Worm (Caenorhabditis elegans) whole organism, mixed stage, embryonic: Measurements from ENCODE around the gene clk-2.
A peak's percentile ranks its signal among the peaks of the same experiment; 100 is the strongest.

ENCODE experiments used
- M03D4.4 ChIP-seq: sonication (generic microtip); optimal IDR thresholded peaks from 2 replicates; lab custom pipeline; 2017; ENCODE audit warnings: mild to moderate bottlenecking, missing genetic modification characterization, missing compliant biosample characterization
- bed-3 ChIP-seq: fragments of 200-800 bp; sonication (Bioruptor generic); optimal IDR thresholded peaks from 3 replicates; lab custom pipeline; 2018; ENCODE audit warnings: mild to moderate bottlenecking, missing genetic modification characterization, moderate library complexity, missing compliant biosample characterization
- blmp-1 ChIP-seq: fragments of 150-350 bp; optimal IDR thresholded peaks from 2 replicates; lab custom pipeline; 2014; ENCODE audit warnings: missing biosample characterization, missing genetic modification characterization
- ceh-39 ChIP-seq: fragments of 150-350 bp; optimal IDR thresholded peaks from 2 replicates; lab custom pipeline; 2014; ENCODE audit warnings: missing biosample characterization, missing genetic modification characterization
- ceh-43 ChIP-seq: fragments of 200-800 bp; sonication (Bioruptor generic); optimal IDR thresholded peaks from 2 replicates; lab custom pipeline; 2018; ENCODE audit warnings: mild to moderate bottlenecking, missing genetic modification characterization, moderate library complexity, missing compliant biosample characterization
- ceh-83 ChIP-seq: fragments of 200-800 bp; sonication (Bioruptor generic); optimal IDR thresholded peaks from 2 replicates; lab custom pipeline; 2018; ENCODE audit warnings: mild to moderate bottlenecking, missing genetic modification characterization, missing compliant biosample characterization
- ces-1 ChIP-seq: fragments of 150-350 bp; optimal IDR thresholded peaks from 2 replicates; lab custom pipeline; 2014; ENCODE audit warnings: missing biosample characterization, missing genetic modification reagents, missing genetic modification characterization
- cnd-1 ChIP-seq: fragments of 200-800 bp; sonication (Bioruptor generic); optimal IDR thresholded peaks from 2 replicates; lab custom pipeline; 2018; ENCODE audit warnings: mild to moderate bottlenecking, missing genetic modification characterization, missing compliant biosample characterization
- drap-1 ChIP-seq: fragments of 200-800 bp; sonication (Bioruptor generic); optimal IDR thresholded peaks from 3 replicates; lab custom pipeline; 2018; ENCODE audit warnings: mild to moderate bottlenecking, missing genetic modification characterization, missing compliant biosample characterization
- elt-1 ChIP-seq: sonication (generic microtip); optimal IDR thresholded peaks from 2 replicates; lab custom pipeline; 2017; ENCODE audit warnings: missing genetic modification characterization, mild to moderate bottlenecking, missing compliant biosample characterization, antibody characterized with exemption, moderate library complexity, borderline replicate concordance; ENCODE audit not compliant: insufficient read depth
- elt-3 ChIP-seq: fragments of 150-350 bp; optimal IDR thresholded peaks from 2 replicates; lab custom pipeline; 2014; ENCODE audit warnings: missing biosample characterization, missing genetic modification characterization
- flh-1 ChIP-seq: fragments of 200-800 bp; sonication (Bioruptor generic); optimal IDR thresholded peaks from 2 replicates; lab custom pipeline; 2018; ENCODE audit warnings: mild to moderate bottlenecking, missing genetic modification characterization, moderate library complexity, missing compliant biosample characterization
- ham-2 ChIP-seq: fragments of 200-800 bp; sonication (Bioruptor generic); optimal IDR thresholded peaks from 2 replicates; lab custom pipeline; 2018; ENCODE audit warnings: mild to moderate bottlenecking, missing genetic modification characterization, missing compliant biosample characterization
- hlh-1 ChIP-seq: fragments of 150-350 bp; optimal IDR thresholded peaks from 2 replicates; lab custom pipeline; 2014; ENCODE audit warnings: missing biosample characterization, missing genetic modification reagents, missing genetic modification characterization
- lin-13 ChIP-seq: fragments of 150-350 bp; optimal IDR thresholded peaks from 2 replicates; lab custom pipeline; 2014; ENCODE audit warnings: missing biosample characterization, missing genetic modification characterization
- lsy-2 ChIP-seq: fragments of 150-350 bp; optimal IDR thresholded peaks from 2 replicates; lab custom pipeline; 2014; ENCODE audit warnings: missing biosample characterization, missing genetic modification characterization
- mab-5 ChIP-seq: fragments of 150-350 bp; optimal IDR thresholded peaks from 2 replicates; lab custom pipeline; 2014; ENCODE audit warnings: missing biosample characterization, missing genetic modification characterization
- mep-1 ChIP-seq: fragments of 150-350 bp; optimal IDR thresholded peaks from 2 replicates; lab custom pipeline; 2017; ENCODE audit warnings: missing biosample characterization, missing genetic modification reagents, missing genetic modification characterization, inconsistent platforms
- mls-2 ChIP-seq: sonication (generic microtip); optimal IDR thresholded peaks from 2 replicates; lab custom pipeline; 2016; ENCODE audit warnings: mild to moderate bottlenecking, missing genetic modification characterization, moderate library complexity, missing compliant biosample characterization
- nhr-12 ChIP-seq: fragments of 150-350 bp; optimal IDR thresholded peaks from 2 replicates; lab custom pipeline; 2014; ENCODE audit warnings: missing biosample characterization, missing genetic modification characterization
- nhr-2 ChIP-seq: fragments of 150-350 bp; optimal IDR thresholded peaks from 2 replicates; lab custom pipeline; 2014; ENCODE audit warnings: missing biosample characterization, missing genetic modification characterization
- nhr-237 ChIP-seq: fragments of 150-350 bp; optimal IDR thresholded peaks from 2 replicates; lab custom pipeline; 2014; ENCODE audit warnings: missing biosample characterization, missing genetic modification characterization
- nhr-28 ChIP-seq: fragments of 150-350 bp; optimal IDR thresholded peaks from 2 replicates; lab custom pipeline; 2014; ENCODE audit warnings: missing biosample characterization, missing genetic modification characterization
- nhr-76 ChIP-seq: sonication (generic microtip); optimal IDR thresholded peaks from 2 replicates; lab custom pipeline; 2017; ENCODE audit warnings: missing biosample characterization, missing genetic modification characterization
- pha-4 ChIP-seq: fragments of 150-350 bp; optimal IDR thresholded peaks from 2 replicates; lab custom pipeline; 2018; ENCODE audit warnings: missing biosample characterization, missing genetic modification reagents, missing genetic modification characterization
- sem-2 ChIP-seq: fragments of 200-800 bp; sonication (Bioruptor generic); optimal IDR thresholded peaks from 2 replicates; lab custom pipeline; 2018; ENCODE audit warnings: mild to moderate bottlenecking, missing genetic modification characterization, missing compliant biosample characterization
- tbx-8 ChIP-seq: fragments of 200-800 bp; sonication (Bioruptor generic); optimal IDR thresholded peaks from 2 replicates; lab custom pipeline; 2018; ENCODE audit warnings: mild to moderate bottlenecking, missing genetic modification characterization, moderate library complexity, missing compliant biosample characterization
- unc-120 ChIP-seq: sonication (generic microtip); optimal IDR thresholded peaks from 2 replicates; lab custom pipeline; 2017; ENCODE audit warnings: missing genetic modification characterization, missing compliant biosample characterization; ENCODE audit not compliant: poor library complexity, severe bottlenecking
- unc-62 ChIP-seq: fragments of 150-350 bp; optimal IDR thresholded peaks from 2 replicates; lab custom pipeline; 2014; ENCODE audit warnings: missing biosample characterization, missing genetic modification reagents, missing genetic modification characterization
- zip-8 ChIP-seq: fragments of 150-350 bp; optimal IDR thresholded peaks from 2 replicates; lab custom pipeline; 2014; ENCODE audit warnings: missing biosample characterization, missing genetic modification characterization
- ztf-11 ChIP-seq: fragments of 150-350 bp; optimal IDR thresholded peaks from 2 replicates; lab custom pipeline; 2014; ENCODE audit warnings: missing biosample characterization, missing genetic modification characterization

clk-2 gene

ce11 chrIII:7497782-7498266 is 20.5 kb downstream of the clk-2 start, which contains the start of gene cgh-1:
Gene cgh-1 (minus strand): TSS chrIII:7497832.
- no peak for TF ChIP-seq elt-3 (tag; lab: Kevin White, UChicago)
- TF ChIP-seq ceh-83, result no peak
- TF ChIP-seq pha-4, result no peak
- no peak for TF ChIP-seq blmp-1 (tag; lab: Kevin White, UChicago)
- TF ChIP-seq tbx-8 (GFP tag; lab: Kevin White, UChicago), result no peak
- TF ChIP-seq unc-120 (tag; lab: Kevin White, UChicago), result no peak
- TF ChIP-seq ztf-11, result no peak
- TF ChIP-seq elt-1 (tag; lab: Kevin White, UChicago), result no peak
- TF ChIP-seq nhr-12 (tag; lab: Kevin White, UChicago), result no peak
- no peak for TF ChIP-seq hlh-1
- no peak for TF ChIP-seq lin-13 (tag; lab: Kevin White, UChicago)
- TF ChIP-seq mab-5 (tag; lab: Kevin White, UChicago), result no peak
- TF ChIP-seq flh-1 (GFP tag; lab: Kevin White, UChicago), result no peak
- TF ChIP-seq nhr-237 (tag; lab: Kevin White, UChicago), result no peak
- TF ChIP-seq, all 35 proteins: peak for 0

ce11 chrIII:7495616-7496146 is 22.6 kb downstream of the clk-2 start:
- TF ChIP-seq ham-2 (GFP tag; lab: Kevin White, UChicago) (no peak), ztf-11 (no peak), nhr-76 (tag; lab: Kevin White, UChicago) (no peak), nhr-12 (tag; lab: Kevin White, UChicago) (no peak), mab-5 (tag; lab: Kevin White, UChicago) (no peak), ces-1 (GFP tag; lab: Kevin White, UChicago) (no peak), lsy-2 (tag; lab: Kevin White, UChicago) (no peak), hlh-1 (no peak), elt-1 (tag; lab: Kevin White, UChicago) (no peak), nhr-28 (tag; lab: Kevin White, UChicago) (no peak), unc-120 (tag; lab: Kevin White, UChicago) (no peak), ceh-83 (no peak)

ce11 chrIII:7494850-7495314 is 23.4 kb downstream of the clk-2 start:
- peak; percentile 59 for TF ChIP-seq mls-2 (tag; lab: Kevin White, UChicago)
- TF ChIP-seq elt-1 (tag; lab: Kevin White, UChicago), result no peak
- TF ChIP-seq nhr-12 (tag; lab: Kevin White, UChicago), result no peak
- no peak for TF ChIP-seq unc-62
- no peak for TF ChIP-seq lsy-2 (tag; lab: Kevin White, UChicago)
- no peak for TF ChIP-seq unc-120 (tag; lab: Kevin White, UChicago)
- TF ChIP-seq flh-1 (GFP tag; lab: Kevin White, UChicago), result no peak
- TF ChIP-seq pha-4, result no peak
- no peak for TF ChIP-seq elt-3 (tag; lab: Kevin White, UChicago)
- TF ChIP-seq blmp-1 (tag; lab: Kevin White, UChicago), result peak; percentile 93
- TF ChIP-seq bed-3 (GFP tag; lab: Kevin White, UChicago), result no peak
- no peak for TF ChIP-seq ztf-11
- TF ChIP-seq ceh-39, result no peak
- no peak for TF ChIP-seq tbx-8 (GFP tag; lab: Kevin White, UChicago)
- TF ChIP-seq ham-2 (GFP tag; lab: Kevin White, UChicago), result peak; percentile 51
- no peak for TF ChIP-seq mep-1 (tag; lab: Kevin White, UChicago)
- TF ChIP-seq, all 35 proteins: peak for 3

- no peak for TF ChIP-seq mep-1 (tag; lab: Kevin White, UChicago)
- TF ChIP-seq zip-8, result peak; percentile 67
- TF ChIP-seq, all 35 proteins: peak for 1
Observed at ce11 chrIII:7491931-7492330, 26.4 kb downstream of the clk-2 start.

ce11 chrIII:7490061-7490460 is 28.3 kb downstream of the clk-2 start:
- no peak for TF ChIP-seq mls-2 (tag; lab: Kevin White, UChicago)
- TF ChIP-seq zip-8, result peak; percentile 48
- no peak for TF ChIP-seq pha-4
- TF ChIP-seq nhr-237 (tag; lab: Kevin White, UChicago), result no peak
- no peak for TF ChIP-seq nhr-28 (tag; lab: Kevin White, UChicago)
- TF ChIP-seq cnd-1 (tag; lab: Kevin White, UChicago), result no peak

ce11 chrIII:7489055-7489534 is 29.2 kb downstream of the clk-2 start, which contains the start of gene mup-4:
Gene mup-4 (minus strand): TSS chrIII:7489105.
- TF ChIP-seq zip-8 (no peak), mls-2 (tag; lab: Kevin White, UChicago) (no peak), M03D4.4 (tag; lab: Kevin White, UChicago) (no peak), nhr-12 (tag; lab: Kevin White, UChicago) (no peak), ham-2 (GFP tag; lab: Kevin White, UChicago) (no peak), sem-2 (GFP tag; lab: Kevin White, UChicago) (no peak), nhr-2 (tag; lab: Kevin White, UChicago) (no peak), cnd-1 (tag; lab: Kevin White, UChicago) (no peak), drap-1 (GFP tag; lab: Kevin White, UChicago) (no peak), lsy-2 (tag; lab: Kevin White, UChicago) (no peak), ceh-83 (no peak), ceh-43 (GFP tag; lab: Kevin White, UChicago) (no peak), lin-13 (tag; lab: Kevin White, UChicago) (no peak)
